Fruit fly (Drosophila melanogaster): ENCODE measurements around the gene Boh2.
A peak's percentile ranks its signal among the peaks of the same experiment; 100 is the strongest.

The Boh2 gene

dm6 chr2L:11219446-11220038, 40.7 kb downstream of the Boh2 start (continued):
- TF ChIP-seq CG4707 (GFP tag; optimal IDR thresholded peaks at IDR 0.05) (no peak), CG1602 (GFP tag; optimal IDR thresholded peaks at IDR 0.05) (peak; percentile 3), nerfin-2 (GFP tag; IDR thresholded peaks at IDR 0.05; ENCODE audit: partially characterized antibody) (no peak), Vsx1 (GFP tag; optimal IDR thresholded peaks at IDR 0.05) (peak; percentile 8), CG5953 (GFP tag; IDR thresholded peaks at IDR 0.05) (no peak), CG1603 (tag; optimal IDR thresholded peaks at IDR 0.05) (no peak), Ada2b (GFP tag; IDR thresholded peaks at IDR 0.05) (peak; percentile 42; the same call in 1 of the 2 replicates), zf30C (GFP tag; optimal IDR thresholded peaks at IDR 0.05) (no peak), CG4328 (GFP tag; optimal IDR thresholded peaks at IDR 0.05) (no peak), oc (tag; optimal IDR thresholded peaks at IDR 0.05) (peak; percentile 35), lov (optimal IDR thresholded peaks at IDR 0.05) (no peak), lov (GFP tag; IDR thresholded peaks at IDR 0.05) (no peak), croc (GFP tag; conservative IDR thresholded peaks at IDR 0.05) (no peak), nau (GFP tag; optimal IDR thresholded peaks at IDR 0.05) (no peak), grau (tag; optimal IDR thresholded peaks at IDR 0.05) (peak; percentile 85), E2f1 (GFP tag; IDR thresholded peaks at IDR 0.05) (no peak), vnd (GFP tag; IDR thresholded peaks at IDR 0.05; ENCODE audit: partially characterized antibody) (no peak), CG14710 (tag; optimal IDR thresholded peaks at IDR 0.05) (no peak), ken (GFP tag; IDR thresholded peaks at IDR 0.05) (no peak), grn (GFP tag; optimal IDR thresholded peaks at IDR 0.05) (no peak), CG2712 (tag; optimal IDR thresholded peaks at IDR 0.05) (peak; percentile 59), Trl (optimal IDR thresholded peaks at IDR 0.05) (no peak), Trl (GFP tag; optimal IDR thresholded peaks at IDR 0.05) (no peak), CG6272 (GFP tag; IDR thresholded peaks at IDR 0.05) (no peak), cad (GFP tag; optimal IDR thresholded peaks at IDR 0.05) (no peak), phol (tag; optimal IDR thresholded peaks at IDR 0.05) (peak; percentile 62), CG11085 (GFP tag; IDR thresholded peaks at IDR 0.05) (no peak), lilli (GFP tag; optimal IDR thresholded peaks at IDR 0.05) (peak; percentile 4), B-H1 (GFP tag; IDR thresholded peaks at IDR 0.05) (no peak), Mad (GFP tag; optimal IDR thresholded peaks at IDR 0.05) (no peak), CG9437 (GFP tag; optimal IDR thresholded peaks at IDR 0.05) (peak; percentile 27), pho (GFP tag; optimal IDR thresholded peaks at IDR 0.05) (no peak), fd3F (GFP tag; optimal IDR thresholded peaks at IDR 0.05) (peak; percentile 38), Hr78 (GFP tag; optimal IDR thresholded peaks at IDR 0.05) (peak in 1 of 2 experiments; percentile 34), tna (GFP tag; IDR thresholded peaks at IDR 0.05; ENCODE audit: partially characterized antibody) (no peak), CG18262 (tag; optimal IDR thresholded peaks at IDR 0.05) (peak; percentile 55), nmo (GFP tag; optimal IDR thresholded peaks at IDR 0.05) (peak; percentile 44), Dbx (GFP tag; IDR thresholded peaks at IDR 0.05) (no peak), CG5245 (GFP tag; optimal IDR thresholded peaks at IDR 0.05) (no peak), CG34224 (GFP tag; IDR thresholded peaks at IDR 0.05; ENCODE audit: partially characterized antibody) (no peak), NFAT (GFP tag; IDR thresholded peaks at IDR 0.05) (no peak), CG3847 (GFP tag; IDR thresholded peaks at IDR 0.05) (no peak), CG6175 (GFP tag; IDR thresholded peaks at IDR 0.05) (no peak), Stat92E (GFP tag; optimal IDR thresholded peaks at IDR 0.05) (no peak), crc (GFP tag; optimal IDR thresholded peaks at IDR 0.05) (no peak), CG12155 (GFP tag; optimal IDR thresholded peaks at IDR 0.05) (peak; percentile 5), Drgx (GFP tag; IDR thresholded peaks at IDR 0.05) (peak; percentile 61), shn (GFP tag; optimal IDR thresholded peaks at IDR 0.05) (no peak), row (GFP tag; IDR thresholded peaks at IDR 0.05) (peak; percentile 77), CG10654 (GFP tag; optimal IDR thresholded peaks at IDR 0.05) (peak; percentile 3), CG11093 (GFP tag; IDR thresholded peaks at IDR 0.05) (no peak)

Measured in whole organism, embryonic.